Fruit fly (Drosophila melanogaster) whole organism, prepupa: ENCODE measurements around the gene HDAC4.

Source experiments
- Blimp-1 ChIP-seq: fragments of 200-800 bp; sonication (Bioruptor generic); optimal IDR thresholded peaks from 3 replicates; lab custom pipeline; 2017; ENCODE audit warnings: missing biosample characterization, missing genetic modification characterization, mild to moderate bottlenecking, moderate library complexity, missing genetic modification reagents
- CG10631 ChIP-seq: fragments of 200-800 bp; sonication (Bioruptor generic); optimal IDR thresholded peaks from 2 replicates; lab custom pipeline; 2016; ENCODE audit warnings: missing biosample characterization, missing genetic modification characterization
- CG10669 ChIP-seq: fragments of 200-800 bp; sonication (Bioruptor generic); optimal IDR thresholded peaks from 3 replicates; lab custom pipeline; 2018; ENCODE audit warnings: missing biosample characterization, mild to moderate bottlenecking, missing genetic modification characterization, moderate library complexity
- CG11294 ChIP-seq: fragments of 200-800 bp; sonication (Bioruptor generic); IDR thresholded peaks from 2 replicates; pipeline ENCODE4 v1.3.6; 2022; ENCODE audit warnings: missing biosample characterization, missing genetic modification characterization
- CG11762 ChIP-seq: fragments of 200-800 bp; sonication (Bioruptor generic); optimal IDR thresholded peaks from 3 replicates; lab custom pipeline; 2016; ENCODE audit warnings: missing biosample characterization, missing genetic modification characterization; ENCODE audit not compliant: insufficient read depth
- CG11902 ChIP-seq: fragments of 200-800 bp; sonication (Bioruptor generic); optimal IDR thresholded peaks from 3 replicates; lab custom pipeline; 2016; ENCODE audit warnings: missing biosample characterization, missing genetic modification characterization
- CG1621 ChIP-seq: fragments of 200-800 bp; sonication (Bioruptor generic); optimal IDR thresholded peaks from 3 replicates; lab custom pipeline; 2018; ENCODE audit warnings: missing biosample characterization, mild to moderate bottlenecking, missing genetic modification characterization
- CG16779 ChIP-seq: fragments of 200-800 bp; sonication (Bioruptor generic); optimal IDR thresholded peaks from 3 replicates; lab custom pipeline; 2017; ENCODE audit warnings: missing biosample characterization, mild to moderate bottlenecking, missing genetic modification characterization
- CG3032 ChIP-seq: fragments of 200-800 bp; optimal IDR thresholded peaks from 2 replicates; lab custom pipeline; 2019; ENCODE audit warnings: missing biosample characterization, mild to moderate bottlenecking, missing genetic modification characterization, moderate library complexity
- CG31627 ChIP-seq: fragments of 200-800 bp; sonication (Bioruptor generic); optimal IDR thresholded peaks from 3 replicates; lab custom pipeline; 2016; ENCODE audit warnings: missing biosample characterization, missing genetic modification characterization
- CG32006 ChIP-seq: fragments of 200-800 bp; sonication (Bioruptor generic); optimal IDR thresholded peaks from 3 replicates; lab custom pipeline; 2017; ENCODE audit warnings: missing biosample characterization, mild to moderate bottlenecking, missing genetic modification characterization
- CG34406 ChIP-seq: fragments of 200-800 bp; sonication (Bioruptor generic); optimal IDR thresholded peaks from 3 replicates; lab custom pipeline; 2016; ENCODE audit warnings: missing biosample characterization, missing genetic modification characterization
- CG3919 ChIP-seq: fragments of 200-800 bp; sonication (Bioruptor generic); optimal IDR thresholded peaks from 3 replicates; lab custom pipeline; 2016; ENCODE audit warnings: missing biosample characterization, missing genetic modification characterization
- CG6276 ChIP-seq: fragments of 200-800 bp; sonication (Bioruptor generic); optimal IDR thresholded peaks from 2 replicates; lab custom pipeline; 2017; ENCODE audit warnings: missing biosample characterization, mild to moderate bottlenecking, missing genetic modification characterization
- CG6792 ChIP-seq: fragments of 200-800 bp; sonication (Bioruptor generic); optimal IDR thresholded peaks from 3 replicates; lab custom pipeline; 2016; ENCODE audit warnings: missing biosample characterization, missing genetic modification characterization
- CG6808 ChIP-seq: fragments of 200-800 bp; sonication (Bioruptor generic); optimal IDR thresholded peaks from 3 replicates; lab custom pipeline; 2017; ENCODE audit warnings: missing biosample characterization, missing genetic modification characterization, mild to moderate bottlenecking, moderate library complexity, missing genetic modification reagents
- CG6854 ChIP-seq: fragments of 200-800 bp; sonication (Bioruptor generic); optimal IDR thresholded peaks from 2 replicates; lab custom pipeline; 2017; ENCODE audit warnings: missing biosample characterization, mild to moderate bottlenecking, missing genetic modification characterization
- CG7368 ChIP-seq: fragments of 200-800 bp; sonication (Bioruptor generic); optimal IDR thresholded peaks from 3 replicates; lab custom pipeline; 2016; ENCODE audit warnings: missing biosample characterization, missing genetic modification characterization
- CG8119 ChIP-seq: fragments of 200-800 bp; sonication (Bioruptor generic); IDR thresholded peaks from 3 replicates; pipeline ENCODE4 v1.3.6; 2022; ENCODE audit warnings: missing biosample characterization, missing genetic modification characterization
- CG8319 ChIP-seq: fragments of 200-800 bp; sonication (Bioruptor generic); optimal IDR thresholded peaks from 3 replicates; lab custom pipeline; 2016; ENCODE audit warnings: missing biosample characterization, missing genetic modification characterization
- CG8632 ChIP-seq: fragments of 200-800 bp; sonication (Bioruptor generic); optimal IDR thresholded peaks from 3 replicates; lab custom pipeline; 2016; ENCODE audit warnings: missing biosample characterization, missing genetic modification characterization
- CG9139 ChIP-seq: fragments of 200-800 bp; sonication (Bioruptor generic); optimal IDR thresholded peaks from 3 replicates; lab custom pipeline; 2017; ENCODE audit warnings: missing biosample characterization, mild to moderate bottlenecking, missing genetic modification characterization
- Eip75B ChIP-seq: fragments of 200-800 bp; sonication (Bioruptor generic); optimal IDR thresholded peaks from 3 replicates; lab custom pipeline; 2016; ENCODE audit warnings: missing biosample characterization, missing genetic modification characterization
- Eip78C ChIP-seq: fragments of 200-800 bp; sonication (Bioruptor generic); peaks from one replicate; lab custom pipeline; 2016; ENCODE audit warnings: missing biosample characterization, missing genetic modification characterization
- Eip93F ChIP-seq: fragments of 200-800 bp; sonication (Bioruptor generic); optimal IDR thresholded peaks from 2 replicates; lab custom pipeline; 2016; ENCODE audit warnings: missing biosample characterization, mild to moderate bottlenecking, missing genetic modification characterization
- Ets96B ChIP-seq: fragments of 200-800 bp; optimal IDR thresholded peaks from 2 replicates; lab custom pipeline; 2019; ENCODE audit warnings: missing biosample characterization, mild to moderate bottlenecking, missing genetic modification characterization, moderate library complexity
- Hr38 ChIP-seq: sonication (Bioruptor generic); optimal IDR thresholded peaks from 2 replicates; lab custom pipeline; 2016; ENCODE audit warnings: missing biosample characterization, missing genetic modification characterization
- Hr39 ChIP-seq: fragments of 200-800 bp; sonication (Bioruptor generic); optimal IDR thresholded peaks from 2 replicates; lab custom pipeline; 2016; ENCODE audit warnings: missing biosample characterization, missing genetic modification characterization
- Hr4 ChIP-seq: fragments of 200-800 bp; sonication (Bioruptor generic); optimal IDR thresholded peaks from 3 replicates; lab custom pipeline; 2016; ENCODE audit warnings: missing biosample characterization, missing genetic modification characterization
- Lpt ChIP-seq: fragments of 200-800 bp; sonication (Bioruptor generic); optimal IDR thresholded peaks from 3 replicates; lab custom pipeline; 2016; ENCODE audit warnings: missing biosample characterization, missing genetic modification characterization
- Met ChIP-seq: fragments of 200-800 bp; sonication (Bioruptor generic); optimal IDR thresholded peaks from 3 replicates; lab custom pipeline; 2016; ENCODE audit warnings: missing biosample characterization, missing genetic modification characterization
- Smox ChIP-seq: fragments of 200-800 bp; sonication (Bioruptor generic); optimal IDR thresholded peaks from 3 replicates; lab custom pipeline; 2016; ENCODE audit warnings: missing biosample characterization, missing genetic modification characterization
- Sox102F ChIP-seq: fragments of 200-800 bp; sonication (Bioruptor generic); optimal IDR thresholded peaks from 2 replicates; lab custom pipeline; 2016; ENCODE audit warnings: missing biosample characterization, mild to moderate bottlenecking, missing genetic modification characterization
- achi ChIP-seq: fragments of 200-800 bp; sonication (Bioruptor generic); optimal IDR thresholded peaks from 3 replicates; lab custom pipeline; 2016; ENCODE audit warnings: missing biosample characterization, missing genetic modification characterization
- acj6 ChIP-seq: fragments of 200-800 bp; sonication (Bioruptor generic); optimal IDR thresholded peaks from 3 replicates; lab custom pipeline; 2016; ENCODE audit warnings: missing biosample characterization, missing genetic modification characterization
- dac ChIP-seq: fragments of 200-800 bp; sonication (Bioruptor generic); optimal IDR thresholded peaks from 2 replicates; lab custom pipeline; 2017; ENCODE audit warnings: missing biosample characterization, mild to moderate bottlenecking, missing genetic modification characterization
- dsx ChIP-seq: fragments of 200-800 bp; optimal IDR thresholded peaks from 3 replicates; lab custom pipeline; 2019; ENCODE audit warnings: missing biosample characterization, mild to moderate bottlenecking, missing genetic modification characterization, moderate library complexity; ENCODE audit not compliant: poor library complexity, severe bottlenecking
- eg ChIP-seq: fragments of 200-800 bp; sonication (Bioruptor generic); IDR thresholded peaks from 3 replicates; pipeline ENCODE4 v1.3.6; 2022; ENCODE audit warnings: missing biosample characterization, missing genetic modification characterization
- esn ChIP-seq: fragments of 200-800 bp; sonication (Bioruptor generic); optimal IDR thresholded peaks from 2 replicates; lab custom pipeline; 2016; ENCODE audit warnings: missing biosample characterization, mild to moderate bottlenecking, missing genetic modification characterization, moderate library complexity
- fd85E ChIP-seq: fragments of 200-800 bp; sonication (Bioruptor generic); optimal IDR thresholded peaks from 3 replicates; lab custom pipeline; 2016; ENCODE audit warnings: missing biosample characterization, missing genetic modification characterization
- fkh ChIP-seq: fragments of 200-800 bp; sonication (Bioruptor generic); optimal IDR thresholded peaks from 3 replicates; lab custom pipeline; 2017; ENCODE audit warnings: missing biosample characterization, mild to moderate bottlenecking, missing genetic modification characterization, moderate library complexity
- lz ChIP-seq: fragments of 200-800 bp; sonication (Bioruptor generic); optimal IDR thresholded peaks from 3 replicates; lab custom pipeline; 2016; ENCODE audit warnings: missing biosample characterization, missing genetic modification characterization
- net ChIP-seq: fragments of 200-800 bp; sonication (Bioruptor generic); optimal IDR thresholded peaks from 3 replicates; lab custom pipeline; 2016; ENCODE audit warnings: missing biosample characterization, missing genetic modification characterization
- pdm3 ChIP-seq: fragments of 200-800 bp; sonication (Bioruptor generic); optimal IDR thresholded peaks from 3 replicates; lab custom pipeline; 2016; ENCODE audit warnings: missing biosample characterization, missing genetic modification characterization
- salr ChIP-seq, 2 experiments: fragments of 200-800 bp; sonication (Bioruptor generic); optimal IDR thresholded peaks; 3 replicates each; lab custom pipeline; 2016 to 2018; ENCODE audit warnings: missing biosample characterization in 2 of 2, missing genetic modification characterization in 2 of 2, mild to moderate bottlenecking in 1 of 2
- spab ChIP-seq: fragments of 200-800 bp; sonication (Bioruptor generic); optimal IDR thresholded peaks from 2 replicates; lab custom pipeline; 2017; ENCODE audit warnings: missing biosample characterization, mild to moderate bottlenecking, missing genetic modification characterization, missing genetic modification reagents
- vri ChIP-seq: fragments of 200-800 bp; sonication (Bioruptor generic); optimal IDR thresholded peaks from 3 replicates; lab custom pipeline; 2016; ENCODE audit warnings: missing biosample characterization, mild to moderate bottlenecking, missing genetic modification characterization

The HDAC4 gene

DNA sequence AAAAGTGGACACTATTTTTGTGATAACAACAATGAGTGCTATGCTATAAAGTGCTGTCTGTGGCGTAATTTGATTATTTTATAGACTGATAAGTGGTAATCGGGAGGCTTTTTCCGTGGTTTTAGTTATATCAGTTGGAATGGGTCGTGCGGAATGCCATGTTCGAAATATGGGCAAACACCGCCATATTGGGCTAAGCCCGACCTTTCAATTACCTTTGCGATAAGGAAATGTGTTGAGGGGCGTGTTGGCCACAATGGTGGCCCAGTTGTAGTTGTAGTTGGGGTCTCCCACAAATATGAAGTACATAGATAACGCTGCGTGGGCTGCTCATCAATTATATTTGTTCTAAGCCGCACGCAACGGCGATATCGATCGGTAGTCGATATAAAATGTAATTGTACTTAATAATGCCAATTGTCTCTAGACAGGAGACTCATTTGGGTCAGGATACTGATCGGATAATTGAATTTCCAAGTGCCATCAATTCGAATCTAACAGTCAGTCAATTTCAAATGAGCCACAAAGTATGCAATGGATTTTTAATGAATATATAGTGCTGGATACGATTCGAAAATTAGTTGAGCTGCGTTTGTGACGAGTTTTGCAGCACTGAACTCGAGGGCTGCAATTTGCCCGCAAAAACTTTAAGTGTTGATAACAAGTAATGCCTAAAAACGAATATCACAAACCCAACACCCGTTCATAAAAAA lies 49.2 kb upstream of the HDAC4 start (continued):
- TF ChIP-seq Met (GFP tag; lab: Kevin White, UChicago), result no peak
- no peak for TF ChIP-seq CG6854
- no peak for TF ChIP-seq CG8119
- no peak for TF ChIP-seq CG7368
- no peak for TF ChIP-seq CG11762 (GFP tag; lab: Kevin White, UChicago)
- TF ChIP-seq fkh (GFP tag; lab: Kevin White, UChicago), result no peak
- no peak for TF ChIP-seq CG8319 (GFP tag; lab: Kevin White, UChicago)
- TF ChIP-seq lz (GFP tag; lab: Kevin White, UChicago), result peak; percentile 40

DNA sequence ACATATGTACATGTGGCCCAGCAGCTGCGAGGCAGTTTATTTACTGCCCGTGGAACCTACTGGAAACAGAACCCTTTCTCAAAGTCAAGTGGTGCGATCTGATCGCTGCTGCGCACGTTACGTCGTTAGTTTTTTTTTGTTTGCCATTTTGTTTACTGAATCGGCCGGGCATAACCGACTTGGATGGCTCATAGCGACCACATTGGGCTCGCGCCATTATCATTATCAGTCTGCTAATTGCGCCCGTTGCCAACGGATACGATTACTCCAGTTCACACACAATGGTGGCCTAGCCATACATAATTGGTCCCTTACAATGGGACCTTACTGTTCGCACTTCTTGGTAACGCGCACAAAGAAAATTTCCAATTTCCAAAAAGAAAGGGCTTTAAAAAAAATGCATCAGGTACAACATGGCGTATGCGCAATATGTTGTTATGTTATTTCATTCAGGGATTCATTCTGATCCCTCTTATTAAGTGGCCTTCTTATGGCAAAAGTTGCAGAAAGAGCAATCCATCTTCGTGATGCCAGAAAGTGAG lies 47.3 kb upstream of the HDAC4 start:
- TF ChIP-seq CG6854, result no peak
- TF ChIP-seq CG11294 (GFP tag; lab: Robert Waterston, UW), result no peak
- TF ChIP-seq CG11902 (GFP tag; lab: Kevin White, UChicago), result no peak
- peak; percentile 31 for TF ChIP-seq CG6808
- TF ChIP-seq dac (GFP tag; lab: Kevin White, UChicago), result peak; percentile 25
- peak; percentile 78 for TF ChIP-seq Eip78C
- no peak for TF ChIP-seq CG1621 (tag; lab: Kevin White, UChicago)
- no peak for TF ChIP-seq CG16779
- TF ChIP-seq Met (GFP tag; lab: Kevin White, UChicago), result peak; percentile 48
- TF ChIP-seq CG10669 (GFP tag; lab: Kevin White, UChicago), result no peak
- TF ChIP-seq acj6 (GFP tag; lab: Kevin White, UChicago), result peak; percentile 40
- no peak for TF ChIP-seq vri (GFP tag; lab: Kevin White, UChicago)
- peak; percentile 22 for TF ChIP-seq Sox102F (GFP tag; lab: Kevin White, UChicago)
- peak; percentile 42 for TF ChIP-seq pdm3
- TF ChIP-seq dsx (GFP tag; lab: Kevin White, UChicago), result peak; percentile 26
- TF ChIP-seq CG6276, result peak; percentile 36
- TF ChIP-seq Hr4, result peak; percentile 17
- peak; percentile 35 for TF ChIP-seq net (GFP tag; lab: Kevin White, UChicago)
- TF ChIP-seq Eip75B, result peak; percentile 52
- peak; percentile 42 for TF ChIP-seq lz (GFP tag; lab: Kevin White, UChicago)
- peak; percentile 13 for TF ChIP-seq CG3032
- TF ChIP-seq fkh (GFP tag; lab: Kevin White, UChicago), result peak; percentile 75
- peak; percentile 39 for TF ChIP-seq CG10631
- no peak for TF ChIP-seq Eip93F (GFP tag; lab: Kevin White, UChicago)
- TF ChIP-seq CG11762 (GFP tag; lab: Kevin White, UChicago), result no peak
- TF ChIP-seq spab (GFP tag; lab: Kevin White, UChicago), result peak; percentile 0
- peak; percentile 17 for TF ChIP-seq Smox (GFP tag; lab: Kevin White, UChicago)
- peak; percentile 28 for TF ChIP-seq CG6792 (GFP tag; lab: Kevin White, UChicago)
- TF ChIP-seq CG9139, result no peak
- TF ChIP-seq CG34406 (GFP tag; lab: Kevin White, UChicago), result no peak
- no peak for TF ChIP-seq fd85E (GFP tag; lab: Kevin White, UChicago)
- no peak for TF ChIP-seq CG8119
- TF ChIP-seq Blimp-1 (GFP tag; lab: Kevin White, UChicago), result no peak
- TF ChIP-seq CG3919 (GFP tag; lab: Kevin White, UChicago), result peak; percentile 44
- peak; percentile 15 for TF ChIP-seq Ets96B (tag; lab: Kevin White, UChicago)
- no peak for TF ChIP-seq CG8319 (GFP tag; lab: Kevin White, UChicago)
- TF ChIP-seq CG32006 (GFP tag; lab: Kevin White, UChicago), result peak; percentile 82
- TF ChIP-seq salr (GFP tag; optimal IDR thresholded peaks at IDR 0.05; lab: Kevin White, UChicago), result peak in 1 of 2 experiments; percentile 62
- peak; percentile 46 for TF ChIP-seq CG31627 (GFP tag; lab: Kevin White, UChicago)
- no peak for TF ChIP-seq Hr38 (GFP tag; lab: Kevin White, UChicago)
- TF ChIP-seq CG8632 (GFP tag; lab: Kevin White, UChicago), result peak; percentile 0
- TF ChIP-seq Hr39, result peak; percentile 29
- no peak for TF ChIP-seq eg
- peak; percentile 51 for TF ChIP-seq achi (GFP tag; lab: Kevin White, UChicago)
- TF ChIP-seq esn (GFP tag; lab: Kevin White, UChicago), result peak; percentile 49
- no peak for TF ChIP-seq Lpt (GFP tag; lab: Kevin White, UChicago)
